Fruit fly (Drosophila melanogaster) whole organism, embryonic: ENCODE measurements around the gene ago.

Source experiments
- Atf3 ChIP-seq: fragments of 200-800 bp; sonication (Bioruptor generic); optimal IDR thresholded peaks from 3 replicates; lab custom pipeline; 2016; ENCODE audit warnings: missing biosample characterization, missing genetic modification characterization
- CG11723 ChIP-seq: fragments of 200-800 bp; sonication (Bioruptor generic); optimal IDR thresholded peaks from 2 replicates; lab custom pipeline; 2017; ENCODE audit warnings: missing biosample characterization, mild to moderate bottlenecking, missing genetic modification characterization
- CG12299 ChIP-seq: fragments of 200-800 bp; sonication (Bioruptor generic); optimal IDR thresholded peaks from 2 replicates; lab custom pipeline; 2018; ENCODE audit warnings: missing biosample characterization, mild to moderate bottlenecking, missing genetic modification characterization
- CG12744 ChIP-seq: fragments of 200-800 bp; sonication (Bioruptor generic); optimal IDR thresholded peaks from 2 replicates; lab custom pipeline; 2016; ENCODE audit warnings: missing biosample characterization, missing genetic modification characterization
- CG14050 ChIP-seq: fragments of 200-800 bp; sonication (Bioruptor generic); IDR thresholded peaks from 3 replicates; pipeline ENCODE4 v1.3.6; 2022; ENCODE audit warnings: missing biosample characterization, missing genetic modification characterization
- CG14667 ChIP-seq: fragments of 200-800 bp; sonication (Bioruptor generic); IDR thresholded peaks from 2 replicates; pipeline ENCODE4 v1.3.6; 2022; ENCODE audit warnings: missing biosample characterization, missing genetic modification characterization
- CG15011 ChIP-seq: fragments of 200-800 bp; sonication (Bioruptor generic); optimal IDR thresholded peaks from 3 replicates; lab custom pipeline; 2018; ENCODE audit warnings: missing biosample characterization, mild to moderate bottlenecking, missing genetic modification characterization
- CG17359 ChIP-seq: fragments of 200-800 bp; sonication (Bioruptor generic); optimal IDR thresholded peaks from 3 replicates; lab custom pipeline; 2018; ENCODE audit warnings: missing biosample characterization, mild to moderate bottlenecking, missing genetic modification characterization, moderate library complexity
- CG17385 ChIP-seq: fragments of 200-800 bp; sonication (Bioruptor generic); optimal IDR thresholded peaks from 3 replicates; lab custom pipeline; 2018; ENCODE audit warnings: missing biosample characterization, mild to moderate bottlenecking, missing genetic modification characterization
- CG2129 ChIP-seq: fragments of 200-800 bp; sonication (Bioruptor generic); IDR thresholded peaks from 2 replicates; pipeline ENCODE4 v1.3.6; 2022; ENCODE audit warnings: missing biosample characterization, missing genetic modification characterization; ENCODE audit not compliant: partially characterized antibody
- CG2202 ChIP-seq: fragments of 200-800 bp; sonication (Bioruptor generic); optimal IDR thresholded peaks from 2 replicates; lab custom pipeline; 2018; ENCODE audit warnings: missing biosample characterization, mild to moderate bottlenecking, missing genetic modification characterization
- CG3065 ChIP-seq: fragments of 200-800 bp; sonication (Bioruptor generic); optimal IDR thresholded peaks from 2 replicates; lab custom pipeline; 2016; ENCODE audit warnings: missing biosample characterization, missing genetic modification characterization
- CG34376 ChIP-seq: fragments of 200-800 bp; sonication (Bioruptor generic); optimal IDR thresholded peaks from 2 replicates; lab custom pipeline; 2018; ENCODE audit warnings: missing biosample characterization, mild to moderate bottlenecking, missing genetic modification characterization
- CG4360 ChIP-seq: fragments of 200-800 bp; sonication (Bioruptor generic); IDR thresholded peaks from 2 replicates; pipeline ENCODE4 v1.3.6; 2022; ENCODE audit warnings: missing biosample characterization, missing genetic modification characterization
- CG4617 ChIP-seq: fragments of 200-800 bp; sonication (Bioruptor generic); optimal IDR thresholded peaks from 3 replicates; lab custom pipeline; 2016; ENCODE audit warnings: missing biosample characterization, missing genetic modification characterization, borderline replicate concordance
- CG6272 ChIP-seq: fragments of 200-800 bp; sonication (Bioruptor generic); IDR thresholded peaks from 2 replicates; pipeline ENCODE4 v1.3.6; 2022; ENCODE audit warnings: missing biosample characterization, missing genetic modification characterization
- CG6813 ChIP-seq: fragments of 200-800 bp; sonication (Bioruptor generic); optimal IDR thresholded peaks from 2 replicates; lab custom pipeline; 2017; ENCODE audit warnings: missing biosample characterization, missing genetic modification characterization, mild to moderate bottlenecking, moderate library complexity, missing genetic modification reagents
- CG7745 ChIP-seq: fragments of 200-800 bp; sonication (Bioruptor generic); optimal IDR thresholded peaks from 2 replicates; lab custom pipeline; 2018; ENCODE audit warnings: missing biosample characterization, mild to moderate bottlenecking, missing genetic modification characterization, moderate library complexity
- CG7786 ChIP-seq: fragments of 200-800 bp; sonication (Bioruptor generic); optimal IDR thresholded peaks from 2 replicates; lab custom pipeline; 2016; ENCODE audit warnings: missing biosample characterization, missing genetic modification characterization
- CG8281 ChIP-seq: fragments of 200-800 bp; sonication (Bioruptor generic); optimal IDR thresholded peaks from 2 replicates; lab custom pipeline; 2018; ENCODE audit warnings: missing biosample characterization, mild to moderate bottlenecking, missing genetic modification characterization, moderate library complexity
- CG8359 ChIP-seq: fragments of 200-800 bp; sonication (Bioruptor generic); optimal IDR thresholded peaks from 2 replicates; lab custom pipeline; 2017; ENCODE audit warnings: missing biosample characterization, mild to moderate bottlenecking, missing genetic modification characterization, borderline replicate concordance
- CG9817 ChIP-seq: fragments of 200-800 bp; sonication (Bioruptor generic); optimal IDR thresholded peaks from 2 replicates; lab custom pipeline; 2018; ENCODE audit warnings: missing biosample characterization, mild to moderate bottlenecking, missing genetic modification characterization, moderate library complexity
- Camta ChIP-seq: fragments of 200-800 bp; sonication (Bioruptor generic); optimal IDR thresholded peaks from 2 replicates; lab custom pipeline; 2016; ENCODE audit warnings: missing biosample characterization, missing genetic modification characterization
- Dad ChIP-seq: fragments of 200-800 bp; sonication (Bioruptor generic); optimal IDR thresholded peaks from 3 replicates; lab custom pipeline; 2016; ENCODE audit warnings: missing biosample characterization, missing genetic modification characterization
- Hmr ChIP-seq: fragments of 200-800 bp; sonication (Bioruptor generic); optimal IDR thresholded peaks from 3 replicates; lab custom pipeline; 2017; ENCODE audit warnings: mild to moderate bottlenecking, missing biosample characterization, missing genetic modification reagents, missing genetic modification characterization
- Mrtf ChIP-seq: fragments of 200-800 bp; sonication (Bioruptor generic); IDR thresholded peaks from 3 replicates; pipeline ENCODE4 v1.3.6; 2022; ENCODE audit warnings: missing biosample characterization, missing genetic modification characterization
- Myb ChIP-seq: fragments of 200-800 bp; sonication (Bioruptor generic); optimal IDR thresholded peaks from 2 replicates; lab custom pipeline; 2016; ENCODE audit warnings: missing biosample characterization, missing genetic modification characterization
- Neu2 ChIP-seq: fragments of 200-800 bp; sonication (Bioruptor generic); optimal IDR thresholded peaks from 3 replicates; lab custom pipeline; 2016; ENCODE audit warnings: missing biosample characterization, missing genetic modification characterization, borderline replicate concordance
- Nf-YB ChIP-seq: fragments of 200-800 bp; sonication (Bioruptor generic); optimal IDR thresholded peaks from 3 replicates; lab custom pipeline; 2019; ENCODE audit warnings: missing biosample characterization, mild to moderate bottlenecking, missing genetic modification characterization, moderate library complexity
- Ptx1 ChIP-seq: fragments of 200-800 bp; sonication (Bioruptor generic); IDR thresholded peaks from 2 replicates; pipeline ENCODE4 v1.3.6; 2022; ENCODE audit warnings: missing biosample characterization, missing genetic modification characterization
- Sin3A ChIP-seq: fragments of >200 bp; optimal IDR thresholded peaks from 2 replicates; lab custom pipeline; 2018
- Vsx1 ChIP-seq: fragments of 200-800 bp; sonication (Bioruptor generic); optimal IDR thresholded peaks from 2 replicates; lab custom pipeline; 2017; ENCODE audit warnings: missing biosample characterization, mild to moderate bottlenecking, missing genetic modification characterization, missing genetic modification reagents
- bigmax ChIP-seq: fragments of 200-800 bp; sonication (Bioruptor generic); optimal IDR thresholded peaks from 2 replicates; lab custom pipeline; 2018; ENCODE audit warnings: missing biosample characterization, mild to moderate bottlenecking, missing genetic modification characterization
- cad ChIP-seq: fragments of >200 bp; optimal IDR thresholded peaks from 2 replicates; lab custom pipeline; 2017; ENCODE audit warnings: missing biosample characterization, missing genetic modification characterization
- ci ChIP-seq: fragments of 200-800 bp; sonication (Bioruptor generic); IDR thresholded peaks from 3 replicates; pipeline ENCODE4 v1.3.6; 2022; ENCODE audit warnings: missing biosample characterization, missing genetic modification characterization
- crp ChIP-seq, 2 experiments: fragments of 200-800 bp; sonication (Bioruptor generic); optimal IDR thresholded peaks; 2 replicates in 1 of 2; 3 replicates in 1 of 2; lab custom pipeline; 2017; ENCODE audit warnings: missing biosample characterization in 2 of 2, missing genetic modification characterization in 2 of 2, mild to moderate bottlenecking in 1 of 2, moderate library complexity in 1 of 2
- dimm ChIP-seq: fragments of 200-800 bp; sonication (Bioruptor generic); IDR thresholded peaks from 2 replicates; pipeline ENCODE4 v1.3.6; 2022; ENCODE audit warnings: missing biosample characterization, missing genetic modification characterization
- eyg ChIP-seq: fragments of 200-800 bp; sonication (Bioruptor generic); optimal IDR thresholded peaks from 3 replicates; lab custom pipeline; 2016; ENCODE audit warnings: missing biosample characterization, missing genetic modification characterization
- fru ChIP-seq: fragments of >200 bp; optimal IDR thresholded peaks from 2 replicates; lab custom pipeline; 2017
- grn ChIP-seq: fragments of 200-800 bp; sonication (Bioruptor generic); optimal IDR thresholded peaks from 3 replicates; lab custom pipeline; 2017; ENCODE audit warnings: missing biosample characterization, missing genetic modification characterization
- gt ChIP-seq: fragments of 200-800 bp; sonication (Bioruptor generic); IDR thresholded peaks from 2 replicates; pipeline ENCODE4 v1.3.6; 2022; ENCODE audit warnings: missing biosample characterization, missing genetic modification characterization
- jing ChIP-seq: fragments of 200-800 bp; sonication (Bioruptor generic); optimal IDR thresholded peaks from 2 replicates; lab custom pipeline; 2018; ENCODE audit warnings: missing biosample characterization, mild to moderate bottlenecking, missing genetic modification characterization
- kah ChIP-seq: fragments of 200-800 bp; sonication (Bioruptor generic); optimal IDR thresholded peaks from 2 replicates; lab custom pipeline; 2018; ENCODE audit warnings: missing biosample characterization, mild to moderate bottlenecking, missing genetic modification characterization
- p53 ChIP-seq: fragments of 200-800 bp; sonication (Bioruptor generic); optimal IDR thresholded peaks from 2 replicates; lab custom pipeline; 2016; ENCODE audit warnings: missing biosample characterization, missing genetic modification characterization
- row ChIP-seq: fragments of 200-800 bp; sonication (Bioruptor generic); IDR thresholded peaks from 3 replicates; pipeline ENCODE4 v1.3.6; 2022; ENCODE audit warnings: missing biosample characterization, missing genetic modification characterization
- salm ChIP-seq: fragments of 200-800 bp; sonication (Bioruptor generic); optimal IDR thresholded peaks from 2 replicates; lab custom pipeline; 2018; ENCODE audit warnings: missing biosample characterization, mild to moderate bottlenecking, missing genetic modification characterization
- sc ChIP-seq, 3 experiments: fragments of >200 bp in 2 of 3; fragments of 200-800 bp in 1 of 3; sonication (Bioruptor generic) in 1 of 3; optimal IDR thresholded peaks; 2 replicates in 2 of 3; 3 replicates in 1 of 3; lab custom pipeline; 2017; ENCODE audit warnings: mild to moderate bottlenecking in 1 of 3, missing biosample characterization in 1 of 3, missing genetic modification characterization in 1 of 3, missing genetic modification reagents in 1 of 3
- ssp ChIP-seq: fragments of 200-800 bp; sonication (Bioruptor generic); IDR thresholded peaks from 2 replicates; pipeline ENCODE4 v1.3.6; 2022; ENCODE audit warnings: missing biosample characterization, missing genetic modification characterization
- tup ChIP-seq: fragments of 200-800 bp; sonication (Bioruptor generic); optimal IDR thresholded peaks from 2 replicates; lab custom pipeline; 2016; ENCODE audit warnings: missing biosample characterization, mild to moderate bottlenecking, missing genetic modification characterization, moderate library complexity
- vnd ChIP-seq: fragments of 200-800 bp; sonication (Bioruptor generic); IDR thresholded peaks from 3 replicates; pipeline ENCODE4 v1.3.6; 2022; ENCODE audit warnings: missing biosample characterization, missing genetic modification characterization; ENCODE audit not compliant: partially characterized antibody
- zen2 ChIP-seq: fragments of 200-800 bp; sonication (Bioruptor generic); IDR thresholded peaks from 3 replicates; pipeline ENCODE4 v1.3.6; 2022; ENCODE audit warnings: missing biosample characterization, missing genetic modification characterization; ENCODE audit not compliant: partially characterized antibody

ago gene

DNA sequence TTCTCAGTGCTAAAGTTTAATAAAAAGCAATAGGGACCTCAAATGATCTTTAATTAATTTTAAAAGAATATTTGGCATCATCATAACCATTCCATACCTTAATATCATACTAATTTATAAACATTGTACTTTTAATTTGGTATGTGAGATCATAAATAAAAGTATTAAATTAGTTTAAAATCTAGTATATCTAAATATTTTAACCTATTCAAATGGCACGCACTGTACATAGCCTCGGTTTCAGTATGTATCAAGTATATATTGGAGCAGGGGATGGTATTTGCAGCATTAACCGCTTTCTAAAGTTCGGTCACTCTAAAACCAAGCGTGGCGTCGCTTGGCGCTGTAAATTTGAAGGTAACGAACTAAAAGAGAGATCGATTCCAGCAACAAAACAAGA lies 11.7 kb downstream of the ago start, which contains the start of gene pav (continued):
- TF ChIP-seq eyg (GFP tag; lab: Kevin White, UChicago) (no peak), cad (no peak), Atf3 (GFP tag; lab: Kevin White, UChicago) (no peak), CG14667 (peak; percentile 4; the same call in 1 of the 2 replicates), Camta (GFP tag; lab: Kevin White, UChicago) (no peak), fru (no peak), grn (GFP tag; lab: Kevin White, UChicago) (no peak), salm (tag; lab: Kevin White, UChicago) (no peak), CG12299 (tag; lab: Kevin White, UChicago) (peak; percentile 6), CG8359 (GFP tag; lab: Kevin White, UChicago) (no peak), CG15011 (no peak), CG6272 (GFP tag; lab: Robert Waterston, UW) (no peak), Vsx1 (no peak), Ptx1 (peak; percentile 44; the same call in 1 of the 2 replicates), CG8281 (tag; lab: Kevin White, UChicago) (no peak), crp (GFP tag; optimal IDR thresholded peaks at IDR 0.05; lab: Kevin White, UChicago) (peak in 1 of 2 experiments; percentile 0), CG17385 (no peak), Nf-YB (GFP tag; lab: Kevin White, UChicago) (no peak), CG6813 (GFP tag; lab: Kevin White, UChicago) (no peak), ssp (GFP tag; lab: Robert Waterston, UW) (no peak), gt (GFP tag; lab: Robert Waterston, UW) (no peak), Sin3A (no peak), CG7786 (no peak), Dad (no peak), CG4617 (GFP tag; lab: Kevin White, UChicago) (peak; percentile 31), row (GFP tag; lab: Robert Waterston, UW) (peak; percentile 82), p53 (GFP tag; lab: Kevin White, UChicago) (no peak), jing (GFP tag; lab: Kevin White, UChicago) (no peak), dimm (no peak), CG2202 (tag; lab: Kevin White, UChicago) (no peak), CG12744 (GFP tag; lab: Kevin White, UChicago) (no peak), kah (no peak), CG11723 (GFP tag; lab: Kevin White, UChicago) (no peak), bigmax (GFP tag; lab: Kevin White, UChicago) (no peak), CG34376 (no peak), CG3065 (GFP tag; lab: Kevin White, UChicago) (no peak), Hmr (GFP tag; lab: Kevin White, UChicago) (no peak), CG4360 (GFP tag; lab: Robert Waterston, UW) (no peak), Myb (GFP tag; lab: Kevin White, UChicago) (peak; percentile 39), Neu2 (GFP tag; lab: Kevin White, UChicago) (no peak), CG14050 (GFP tag; lab: Robert Waterston, UW) (no peak), ci (GFP tag; lab: Robert Waterston, UW) (no peak), tup (GFP tag; lab: Kevin White, UChicago) (no peak), zen2 (GFP tag; lab: Robert Waterston, UW) (no peak), CG17359 (no peak), sc (optimal IDR thresholded peaks at IDR 0.05; lab: Kevin White, UChicago) (no peak), sc (GFP tag; optimal IDR thresholded peaks at IDR 0.05; lab: Kevin White, UChicago) (no peak), CG2129 (GFP tag; lab: Robert Waterston, UW) (no peak), CG9817 (tag; lab: Kevin White, UChicago) (peak; percentile 50), CG7745 (tag; lab: Kevin White, UChicago) (no peak), vnd (GFP tag; lab: Robert Waterston, UW) (no peak), Mrtf (GFP tag; lab: Robert Waterston, UW) (no peak)
